Worm (Caenorhabditis elegans) whole organism, early embryonic: ENCODE data around the gene T19D12.10.
"Not testable (repeated sequence)": the region's sequence is repeated elsewhere in the genome, so short reads cannot be mapped to it uniquely, and the experiment has no call there.

ENCODE experiments used
- B0310.2 ChIP-seq: sonication (generic microtip); optimal IDR thresholded peaks from 2 replicates; lab custom pipeline; 2016; ENCODE audit warnings: mild to moderate bottlenecking, missing genetic modification characterization, missing compliant biosample characterization
- F13C5.2 ChIP-seq: sonication (generic microtip); optimal IDR thresholded peaks from 2 replicates; lab custom pipeline; 2017; ENCODE audit warnings: mild to moderate bottlenecking, missing genetic modification characterization, inconsistent platforms, missing compliant biosample characterization
- aly-1 ChIP-seq: sonication (generic microtip); optimal IDR thresholded peaks from 2 replicates; lab custom pipeline; 2016; ENCODE audit warnings: missing genetic modification characterization, missing compliant biosample characterization
- ama-1 ChIP-seq: fragments of 150-350 bp; optimal IDR thresholded peaks from 2 replicates; lab custom pipeline; 2014
- ceh-13 ChIP-seq: fragments of 200-800 bp; sonication (Bioruptor generic); optimal IDR thresholded peaks from 2 replicates; lab custom pipeline; 2018; ENCODE audit warnings: mild to moderate bottlenecking, missing genetic modification characterization, missing compliant biosample characterization
- ceh-36 ChIP-seq: sonication (generic microtip); optimal IDR thresholded peaks from 2 replicates; lab custom pipeline; 2016; ENCODE audit warnings: missing genetic modification characterization, inconsistent platforms, missing compliant biosample characterization
- ets-7 ChIP-seq: sonication (generic microtip); optimal IDR thresholded peaks from 2 replicates; lab custom pipeline; 2016; ENCODE audit warnings: missing genotype, missing genetic modification characterization, missing compliant biosample characterization
- flt-1 ChIP-seq: fragments of 200-800 bp; sonication (Bioruptor generic); IDR thresholded peaks from 2 replicates; pipeline ENCODE4 v1.3.6; 2022; ENCODE audit warnings: missing genetic modification characterization, missing compliant biosample characterization
- hmbx-1 ChIP-seq: sonication (generic microtip); optimal IDR thresholded peaks from 2 replicates; lab custom pipeline; 2016; ENCODE audit warnings: mild to moderate bottlenecking, missing genetic modification characterization, missing compliant biosample characterization
- hmg-4 ChIP-seq: fragments of 200-800 bp; sonication (Bioruptor generic); optimal IDR thresholded peaks from 2 replicates; lab custom pipeline; 2018; ENCODE audit warnings: mild to moderate bottlenecking, missing genetic modification characterization, missing compliant biosample characterization
- hnd-1 ChIP-seq: sonication (generic microtip); optimal IDR thresholded peaks from 2 replicates; lab custom pipeline; 2016; ENCODE audit warnings: missing genetic modification characterization, missing compliant biosample characterization
- pes-1 ChIP-seq: fragments of 200-800 bp; sonication (Bioruptor generic); IDR thresholded peaks from 2 replicates; pipeline ENCODE4 v1.3.6; 2022; ENCODE audit warnings: missing genetic modification reagents, missing genetic modification characterization, missing compliant biosample characterization
- scrt-1 ChIP-seq: fragments of 200-800 bp; sonication (Bioruptor generic); IDR thresholded peaks from 2 replicates; pipeline ENCODE4 v1.3.6; 2022; ENCODE audit warnings: missing genetic modification characterization, missing compliant biosample characterization
- sea-1 ChIP-seq: fragments of 200-800 bp; sonication (Bioruptor generic); conservative IDR thresholded peaks from 2 replicates; pipeline ENCODE4 v1.3.6; 2022; ENCODE audit warnings: missing genetic modification characterization, missing compliant biosample characterization
- tbx-11 ChIP-seq: fragments of 200-800 bp; sonication (Bioruptor generic); IDR thresholded peaks from 2 replicates; pipeline ENCODE4 v1.3.6; 2022; ENCODE audit warnings: missing genetic modification characterization, missing compliant biosample characterization
- tbx-37 ChIP-seq: fragments of 200-800 bp; sonication (Bioruptor generic); conservative IDR thresholded peaks from 2 replicates; pipeline ENCODE4 v1.3.6; 2022; ENCODE audit warnings: missing genetic modification reagents, missing genetic modification characterization, missing compliant biosample characterization
- tra-4 ChIP-seq: sonication (generic microtip); optimal IDR thresholded peaks from 2 replicates; lab custom pipeline; 2017; ENCODE audit warnings: missing genetic modification characterization, missing compliant biosample characterization

Gene T19D12.10

DNA sequence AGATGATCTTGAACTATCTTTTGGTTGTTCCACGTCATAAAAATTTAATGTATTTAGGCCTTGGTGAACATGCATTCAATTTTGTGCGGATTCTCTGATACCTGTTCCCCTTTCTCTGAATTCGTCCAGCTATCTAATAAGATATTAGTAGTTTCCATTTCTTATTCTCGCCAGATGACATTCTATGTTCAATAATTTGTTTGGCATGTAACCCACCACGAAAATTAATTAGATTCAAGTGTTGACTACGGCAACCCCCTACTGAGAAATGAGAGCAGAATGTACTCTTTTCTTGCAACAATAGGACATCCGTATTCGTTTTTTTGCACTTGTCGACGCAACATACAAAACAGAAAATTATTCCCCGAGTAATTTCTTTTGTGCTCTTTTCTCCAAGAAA lies 16.5 kb downstream of the T19D12.10 start:
- TF ChIP-seq aly-1 (tag; lab: Kevin White, UChicago) = no peak
- no peak for TF ChIP-seq hmg-4 (GFP tag; lab: Kevin White, UChicago)
- no peak for TF ChIP-seq tbx-37
- no peak for TF ChIP-seq ama-1 (lab: Kevin White, UChicago)
- TF ChIP-seq F13C5.2 (tag; lab: Kevin White, UChicago) = no peak
- no peak for TF ChIP-seq hnd-1 (tag; lab: Kevin White, UChicago)
- TF ChIP-seq scrt-1 = no peak

DNA sequence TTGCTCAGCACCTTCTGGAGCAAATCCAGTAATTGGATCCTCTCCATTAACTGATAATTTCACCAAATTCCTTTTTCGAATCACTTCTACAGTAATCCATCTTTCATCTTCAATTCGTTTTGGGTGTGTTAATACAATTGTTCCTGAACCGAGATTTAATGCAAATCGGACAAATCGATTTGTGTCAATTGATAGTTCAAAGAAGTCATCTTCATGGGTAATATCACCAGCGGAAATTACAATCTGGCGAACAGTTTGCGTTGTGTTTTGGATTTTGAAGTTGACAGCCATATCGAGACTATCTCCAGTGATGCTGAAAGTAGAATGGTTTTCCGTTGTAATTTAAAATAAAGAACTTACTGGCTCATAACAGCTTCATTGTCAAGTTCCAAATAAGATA lies 20.8 kb downstream of the T19D12.10 start:
- TF ChIP-seq ceh-13 (no peak), hmbx-1 (tag; lab: Kevin White, UChicago) (no peak), ama-1 (lab: Kevin White, UChicago) (no peak), sea-1 (GFP tag; lab: Robert Waterston, UW) (no peak)

DNA sequence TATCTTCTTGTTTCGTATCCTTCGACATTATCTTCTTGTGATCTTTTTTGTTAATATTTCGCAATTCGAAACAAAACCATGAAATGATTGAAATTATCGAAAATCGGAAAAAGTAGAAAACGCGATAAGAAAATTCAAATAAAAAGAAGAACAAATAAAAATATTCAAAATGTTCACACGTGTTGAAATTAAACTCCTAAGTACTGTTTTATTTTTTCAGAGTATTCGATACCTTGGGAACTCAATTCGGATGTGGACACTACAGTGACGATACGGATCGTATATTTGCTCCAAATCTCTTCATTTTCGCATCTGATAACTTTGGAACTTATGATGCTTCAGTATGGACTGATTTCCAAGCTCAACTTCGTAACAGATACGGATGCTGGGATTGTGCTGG lies 22.5 kb downstream of the T19D12.10 start, which contains the start of gene T19D12.5:
T19D12.5 (minus strand) TSS at position 101 of the 400 bp plus-strand sequence.
- TF ChIP-seq B0310.2 (tag; lab: Kevin White, UChicago) (no peak), ets-7 (tag; lab: Kevin White, UChicago) (no peak), ceh-13 (no peak), aly-1 (tag; lab: Kevin White, UChicago) (no peak), F13C5.2 (tag; lab: Kevin White, UChicago) (no peak), sea-1 (GFP tag; lab: Robert Waterston, UW) (no peak), hnd-1 (tag; lab: Kevin White, UChicago) (no peak), hmbx-1 (tag; lab: Kevin White, UChicago) (no peak)

DNA sequence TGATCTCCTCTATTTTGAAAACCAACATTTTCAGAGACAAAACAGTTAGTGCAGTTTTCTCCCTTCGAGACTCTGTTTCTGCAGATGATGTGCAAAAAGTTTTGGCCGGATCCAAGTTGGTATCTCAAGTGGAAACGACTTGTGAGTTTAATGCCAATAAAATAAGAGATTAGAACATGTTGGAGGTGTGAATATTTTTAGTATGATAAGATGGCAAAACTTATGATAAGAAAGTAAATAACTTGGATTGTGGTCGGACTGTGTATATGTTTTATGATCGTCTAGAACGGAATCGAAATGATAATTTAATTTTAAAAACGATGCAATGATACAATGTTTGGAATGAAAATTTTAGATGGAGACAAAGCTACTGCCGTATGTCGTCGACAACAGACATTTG lies 26.7 kb downstream of the T19D12.10 start:
- no peak for TF ChIP-seq hmbx-1 (tag; lab: Kevin White, UChicago)
- TF ChIP-seq scrt-1 = no peak
- TF ChIP-seq F13C5.2 (tag; lab: Kevin White, UChicago) = no peak
- TF ChIP-seq B0310.2 (tag; lab: Kevin White, UChicago) = no peak
- no peak for TF ChIP-seq tra-4 (tag; lab: Kevin White, UChicago)
- TF ChIP-seq ets-7 (tag; lab: Kevin White, UChicago) = no peak
- TF ChIP-seq aly-1 (tag; lab: Kevin White, UChicago) = no peak
- no peak for TF ChIP-seq ceh-13
- TF ChIP-seq hnd-1 (tag; lab: Kevin White, UChicago) = no peak
- no peak for TF ChIP-seq hmg-4 (GFP tag; lab: Kevin White, UChicago)
- no peak for TF ChIP-seq tbx-11
- no peak for TF ChIP-seq ama-1 (lab: Kevin White, UChicago)

DNA sequence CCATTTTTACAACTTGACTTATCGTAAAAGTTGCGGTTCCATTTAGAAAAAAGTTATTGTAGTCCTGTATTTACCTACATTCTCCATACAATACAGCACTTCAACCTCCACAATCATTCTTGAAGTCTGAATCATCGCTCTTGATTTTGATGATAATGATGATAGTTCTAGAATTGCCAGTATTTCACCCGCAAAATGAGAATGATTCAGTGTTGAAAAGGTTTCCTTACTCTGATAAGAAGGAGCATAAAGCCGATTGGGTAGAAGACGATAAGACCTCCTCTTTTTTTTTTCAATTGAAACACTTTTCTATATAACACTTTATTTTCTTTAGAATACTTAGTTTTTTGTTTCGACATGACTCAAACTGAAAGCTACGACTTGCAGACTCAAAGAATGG lies 27.9 kb downstream of the T19D12.10 start, which contains the start of gene T19D12.4:
T19D12.4 (plus strand) TSS at position 295 of the 400 bp plus-strand sequence.
- TF ChIP-seq hmg-4 (GFP tag; lab: Kevin White, UChicago) (no peak), tbx-37 (no peak), B0310.2 (tag; lab: Kevin White, UChicago) (no peak), scrt-1 (no peak), hnd-1 (tag; lab: Kevin White, UChicago) (no peak), F13C5.2 (tag; lab: Kevin White, UChicago) (no peak), ets-7 (tag; lab: Kevin White, UChicago) (no peak)

DNA sequence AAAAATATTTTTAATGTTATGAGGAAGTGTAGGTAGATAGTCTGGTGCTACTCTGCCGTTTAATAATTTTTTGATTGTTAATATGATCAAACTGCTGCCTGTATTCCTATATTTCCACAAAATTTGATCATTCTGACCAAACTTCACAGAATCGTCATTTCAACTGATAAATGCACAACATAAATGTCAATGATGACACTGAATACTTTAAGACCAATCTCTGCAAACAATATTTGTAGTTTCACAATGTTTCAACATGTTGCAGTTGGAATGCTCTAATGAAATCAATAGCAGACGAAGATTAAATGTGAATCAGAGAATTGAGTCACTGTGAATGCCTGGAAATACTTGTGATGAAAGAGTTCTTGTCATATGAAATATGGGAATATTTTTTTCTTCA lies 28.9 kb downstream of the T19D12.10 start:
- TF ChIP-seq hmbx-1 (tag; lab: Kevin White, UChicago) (no peak), tbx-37 (no peak), F13C5.2 (tag; lab: Kevin White, UChicago) (no peak)

DNA sequence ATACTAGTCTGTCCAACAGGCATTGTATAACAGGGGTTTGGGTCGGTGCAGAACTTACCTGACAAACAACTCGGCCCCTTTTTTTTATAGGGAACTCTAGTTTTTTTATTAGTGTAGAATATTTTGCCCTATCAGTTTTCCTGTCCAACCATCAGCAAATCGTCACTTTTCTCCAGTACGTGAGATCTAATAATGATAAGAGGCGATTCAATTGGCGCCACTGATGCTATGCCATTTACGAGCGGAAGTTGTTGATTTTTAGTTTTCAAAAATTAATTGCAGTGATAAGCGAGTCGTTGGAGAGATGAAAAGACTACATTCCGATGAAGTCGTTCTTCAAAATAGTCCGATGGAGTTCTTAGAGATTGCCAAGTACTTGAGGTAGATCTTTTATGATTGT lies 30.3 kb downstream of the T19D12.10 start:
- no peak for TF ChIP-seq tbx-37
- no peak for TF ChIP-seq F13C5.2 (tag; lab: Kevin White, UChicago)
- no peak for TF ChIP-seq B0310.2 (tag; lab: Kevin White, UChicago)
- no peak for TF ChIP-seq hmg-4 (GFP tag; lab: Kevin White, UChicago)
- no peak for TF ChIP-seq ets-7 (tag; lab: Kevin White, UChicago)
- TF ChIP-seq hnd-1 (tag; lab: Kevin White, UChicago) = no peak
- no peak for TF ChIP-seq pes-1 (GFP tag; lab: Robert Waterston, UW)
- TF ChIP-seq ceh-36 = no peak
- TF ChIP-seq sea-1 (GFP tag; lab: Robert Waterston, UW) = no peak

DNA sequence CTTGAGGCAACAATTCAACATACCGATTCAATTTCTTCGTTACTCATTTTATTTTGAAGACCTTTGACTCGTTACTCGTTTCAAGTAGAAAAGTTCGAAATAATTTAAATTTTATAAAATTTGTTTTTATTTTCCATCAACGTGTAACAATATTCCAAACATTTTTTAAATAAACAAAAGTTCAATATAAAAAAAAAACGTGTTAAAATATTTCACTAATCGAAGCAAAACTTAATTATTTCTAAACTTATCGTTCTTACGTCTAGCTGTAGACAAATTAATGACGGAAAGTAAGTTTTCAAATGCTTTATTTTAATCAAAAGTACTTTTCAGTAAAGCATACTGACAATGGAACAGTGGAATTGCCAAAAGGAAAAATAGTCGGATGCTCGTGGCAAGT lies 31.5 kb downstream of the T19D12.10 start, which contains the start of the genes F54H5.5 and F54H5.2:
F54H5.5 (minus strand) TSS at position 101 of the 400 bp plus-strand sequence.
F54H5.2 (plus strand) TSS at position 303 of the 400 bp plus-strand sequence.
- not testable (repeated sequence) for TF ChIP-seq ceh-36; aly-1 (tag; lab: Kevin White, UChicago); hmg-4 (GFP tag; lab: Kevin White, UChicago)

DNA sequence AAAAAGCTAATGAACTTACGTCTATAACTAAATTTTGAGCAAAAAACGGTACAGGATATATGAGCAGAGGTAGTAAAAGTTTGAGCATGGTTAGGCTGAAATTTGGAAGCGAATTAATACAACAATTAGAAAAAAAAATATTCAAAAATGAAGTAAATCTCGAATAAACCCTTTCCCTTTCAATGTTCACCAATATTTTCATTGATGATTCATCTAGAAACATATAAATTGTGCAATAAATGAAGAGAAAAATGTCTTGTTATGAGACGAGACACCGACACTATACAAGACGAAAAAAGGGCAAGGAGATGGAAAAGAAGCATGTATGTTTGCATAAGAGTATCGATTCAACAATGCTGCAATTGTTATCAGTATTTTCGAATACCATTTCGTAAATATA lies 33.4 kb downstream of the T19D12.10 start, which contains the start of gene F54H5.14:
F54H5.14 (minus strand) TSS at position 101 of the 400 bp plus-strand sequence.
- TF ChIP-seq ama-1 (lab: Kevin White, UChicago) (no peak), scrt-1 (no peak), pes-1 (GFP tag; lab: Robert Waterston, UW) (no peak), ceh-13 (no peak), ceh-36 (no peak), hmg-4 (GFP tag; lab: Kevin White, UChicago) (no peak), tbx-11 (no peak), ets-7 (tag; lab: Kevin White, UChicago) (no peak), B0310.2 (tag; lab: Kevin White, UChicago) (no peak), tra-4 (tag; lab: Kevin White, UChicago) (no peak), flt-1 (no peak), hmbx-1 (tag; lab: Kevin White, UChicago) (no peak), sea-1 (GFP tag; lab: Robert Waterston, UW) (no peak), aly-1 (tag; lab: Kevin White, UChicago) (no peak), hnd-1 (tag; lab: Kevin White, UChicago) (no peak), F13C5.2 (tag; lab: Kevin White, UChicago) (no peak), tbx-37 (no peak)
